Worm (Caenorhabditis elegans) whole organism, L4 larva: Measurements from ENCODE around the gene Y17D7C.6.

ENCODE experiments used
- ceh-82 ChIP-seq: sonication (generic microtip); optimal IDR thresholded peaks from 2 replicates; lab custom pipeline; 2017; ENCODE audit warnings: missing biosample characterization, missing genetic modification characterization
- lin-29 ChIP-seq: fragments of 200-800 bp; sonication (Bioruptor generic); IDR thresholded peaks from 2 replicates; pipeline ENCODE4 v1.3.6; 2022; ENCODE audit warnings: missing genetic modification reagents, missing genetic modification characterization, missing compliant biosample characterization
- lin-39 ChIP-seq: fragments of 150-350 bp; optimal IDR thresholded peaks from 2 replicates; lab custom pipeline; 2014; ENCODE audit warnings: missing biosample characterization, missing genetic modification reagents, missing genetic modification characterization
- mdl-1 ChIP-seq, 2 experiments: fragments of 150-350 bp in 1 of 2; sonication (generic microtip) in 1 of 2; optimal IDR thresholded peaks; 2 replicates each; lab custom pipeline; 2014 to 2017; ENCODE audit warnings: missing biosample characterization in 2 of 2, missing genetic modification characterization in 2 of 2
- snpc-4 ChIP-seq: fragments of 150-350 bp; optimal IDR thresholded peaks from 2 replicates; lab custom pipeline; 2014; ENCODE audit warnings: missing biosample characterization, missing genetic modification characterization
- ztf-11 ChIP-seq: fragments of 150-350 bp; optimal IDR thresholded peaks from 2 replicates; lab custom pipeline; 2014; ENCODE audit warnings: missing biosample characterization, missing genetic modification characterization

DNA sequence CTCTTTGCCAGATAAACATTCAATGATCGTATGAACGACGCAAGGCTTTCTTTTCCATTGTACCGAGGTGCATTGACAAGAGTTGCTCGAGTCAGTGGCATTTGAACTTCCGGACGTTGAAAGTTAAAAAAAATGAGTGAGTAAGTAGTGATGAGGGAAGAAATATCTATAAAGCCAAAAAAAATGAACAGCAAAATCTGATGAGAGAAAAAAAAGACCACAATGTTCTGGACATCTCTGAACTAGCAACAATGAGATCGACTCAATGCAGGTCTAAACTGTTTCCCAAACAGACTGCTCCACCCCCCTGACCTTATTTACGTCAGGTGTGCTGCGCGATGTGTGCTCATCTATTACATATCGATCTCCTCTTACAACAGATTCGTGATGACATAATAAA is 40.8 kb downstream of the Y17D7C.6 start, which contains the start of the genes F11D11.21 and F11D11.12:
- no peak for TF ChIP-seq snpc-4 (tag; lab: Kevin White, UChicago)
- TF ChIP-seq lin-39 (tag; lab: Kevin White, UChicago): no peak
- TF ChIP-seq lin-29 (GFP tag; lab: Robert Waterston, UW): no peak
- no peak for TF ChIP-seq ztf-11 (tag; lab: Kevin White, UChicago)
- TF ChIP-seq mdl-1 (tag; optimal IDR thresholded peaks at IDR 0.05; lab: Kevin White, UChicago): no peak
- no peak for TF ChIP-seq ceh-82 (tag; lab: Kevin White, UChicago)
